Fruit fly (Drosophila melanogaster): ENCODE results near the gene Ent1.

Ent1 gene

dm6 chr2L:309812-310431, 47.8 kb downstream of the Ent1 start (continued):
- TF ChIP-seq Aef1 (GFP tag; IDR thresholded peaks at IDR 0.05): peak; percentile 42; the same call in 1 of the 3 replicates
- TF ChIP-seq Adf1 (GFP tag; IDR thresholded peaks at IDR 0.05): peak; percentile 23; the same call in 1 of the 2 replicates
- TF ChIP-seq sd (tag; optimal IDR thresholded peaks at IDR 0.05): peak; percentile 33
- TF ChIP-seq Ptx1 (GFP tag; IDR thresholded peaks at IDR 0.05): no peak
- TF ChIP-seq Awh (GFP tag; IDR thresholded peaks at IDR 0.05): no peak
- no peak for TF ChIP-seq HLH54F (GFP tag; optimal IDR thresholded peaks at IDR 0.05)
- TF ChIP-seq Med (GFP tag): peak; percentile 46
- TF ChIP-seq Fer1 (GFP tag; optimal IDR thresholded peaks at IDR 0.05): peak; percentile 10
- 0 out of 3 replicates have a peak, but pooled peaks have one; percentile 26 for TF ChIP-seq zen2 (GFP tag; IDR thresholded peaks at IDR 0.05; ENCODE audit: partially characterized antibody)
- peak; percentile 86 for TF ChIP-seq Deaf1 (tag; optimal IDR thresholded peaks at IDR 0.05)
- peak; percentile 57 for TF ChIP-seq CG13894 (tag; optimal IDR thresholded peaks at IDR 0.05)
- 0 out of 2 replicates have a peak, but pooled peaks have one; percentile 26 for TF ChIP-seq Bgb (GFP tag; IDR thresholded peaks at IDR 0.05; ENCODE audit: partially characterized antibody)
- peak; percentile 29; the same call in 1 of the 2 replicates for TF ChIP-seq sob (GFP tag; IDR thresholded peaks at IDR 0.05)
- no peak for TF ChIP-seq CG11247 (GFP tag; IDR thresholded peaks at IDR 0.05)
- TF ChIP-seq ems (GFP tag; optimal IDR thresholded peaks at IDR 0.05): no peak
- peak; percentile 5; the same call in 1 of the 2 replicates for TF ChIP-seq NFAT (GFP tag; IDR thresholded peaks at IDR 0.05)
- TF ChIP-seq otp (GFP tag; IDR thresholded peaks at IDR 0.05): peak; percentile 18; the same call in 1 of the 3 replicates
- TF ChIP-seq CG16813 (GFP tag; IDR thresholded peaks at IDR 0.05; ENCODE audit: partially characterized antibody): no peak
- peak; percentile 39 for TF ChIP-seq CG34376 (GFP tag; optimal IDR thresholded peaks at IDR 0.05)
- peak; percentile 35 for TF ChIP-seq CG18599 (GFP tag; optimal IDR thresholded peaks at IDR 0.05)
- TF ChIP-seq Mrtf (GFP tag; IDR thresholded peaks at IDR 0.05): no peak
- TF ChIP-seq CG10543 (GFP tag; optimal IDR thresholded peaks at IDR 0.05): peak; percentile 28
- no peak for TF ChIP-seq schlank (tag; optimal IDR thresholded peaks at IDR 0.05)
- peak; percentile 71 for TF ChIP-seq Jarid2 (GFP tag; optimal IDR thresholded peaks at IDR 0.05)
- peak; percentile 3 for TF ChIP-seq zfh2 (GFP tag; optimal IDR thresholded peaks at IDR 0.05)
- no peak for TF ChIP-seq CG8388 (GFP tag; optimal IDR thresholded peaks at IDR 0.05)
- peak; percentile 60; the same call in 2 of the 3 replicates for TF ChIP-seq CG34224 (GFP tag; IDR thresholded peaks at IDR 0.05; ENCODE audit: partially characterized antibody)
- TF ChIP-seq sug (tag; optimal IDR thresholded peaks at IDR 0.05): peak; percentile 80
- TF ChIP-seq CG4404 (GFP tag; IDR thresholded peaks at IDR 0.05): no peak
- TF ChIP-seq CG15514 (GFP tag; optimal IDR thresholded peaks at IDR 0.05): peak; percentile 22
- TF ChIP-seq CG2120 (GFP tag; optimal IDR thresholded peaks at IDR 0.05): no peak
- no peak for TF ChIP-seq Hr51 (GFP tag; optimal IDR thresholded peaks at IDR 0.05)
- TF ChIP-seq CG33213 (GFP tag; optimal IDR thresholded peaks at IDR 0.05): no peak
- TF ChIP-seq CG2129 (GFP tag; IDR thresholded peaks at IDR 0.05; ENCODE audit: partially characterized antibody): no peak
- TF ChIP-seq ci (GFP tag; IDR thresholded peaks at IDR 0.05): peak; percentile 61; the same call in 2 of the 3 replicates
- no peak for TF ChIP-seq CG13296 (GFP tag; optimal IDR thresholded peaks at IDR 0.05)
- peak; percentile 77 to 90 for TF ChIP-seq Trl (optimal IDR thresholded peaks at IDR 0.05)
- TF ChIP-seq Trl (GFP tag; optimal IDR thresholded peaks at IDR 0.05): peak; percentile 9

- TF ChIP-seq tup (GFP tag; optimal IDR thresholded peaks at IDR 0.05) (no peak), BEAF-32 (GFP tag; optimal IDR thresholded peaks at IDR 0.05) (no peak), CG1602 (GFP tag; optimal IDR thresholded peaks at IDR 0.05) (no peak), shn (GFP tag; optimal IDR thresholded peaks at IDR 0.05) (peak; percentile 26), CG7839 (tag; optimal IDR thresholded peaks at IDR 0.05) (peak; percentile 33), ems (GFP tag; optimal IDR thresholded peaks at IDR 0.05) (no peak), tap (tag; optimal IDR thresholded peaks at IDR 0.05) (no peak), ind (GFP tag; optimal IDR thresholded peaks at IDR 0.05) (peak; percentile 13), CG3838 (GFP tag; optimal IDR thresholded peaks at IDR 0.05) (no peak), CG9437 (GFP tag; optimal IDR thresholded peaks at IDR 0.05) (no peak), sens-2 (GFP tag; IDR thresholded peaks at IDR 0.05) (no peak), run (tag; optimal IDR thresholded peaks at IDR 0.05) (no peak), mld (GFP tag; IDR thresholded peaks at IDR 0.05; ENCODE audit: partially characterized antibody) (no peak), her (GFP tag; optimal IDR thresholded peaks at IDR 0.05) (no peak)
Measured at dm6 chr2L:309177-309576, 48.5 kb downstream of the Ent1 start.

Measured in whole organism, embryonic.